Fruit fly (Drosophila melanogaster) whole organism, embryonic: Measurements from ENCODE around the gene Setx.

Experiments used
- Bgb ChIP-seq: fragments of 200-800 bp; sonication (Bioruptor generic); IDR thresholded peaks from 2 replicates; pipeline ENCODE4 v1.3.6; 2022; ENCODE audit warnings: missing biosample characterization, missing genetic modification characterization; ENCODE audit not compliant: partially characterized antibody
- Blimp-1 ChIP-seq: fragments of 200-800 bp; sonication (Bioruptor generic); optimal IDR thresholded peaks from 3 replicates; lab custom pipeline; 2018; ENCODE audit warnings: missing biosample characterization, missing genetic modification characterization, mild to moderate bottlenecking, moderate library complexity, missing genetic modification reagents
- CG10147 ChIP-seq: fragments of 200-800 bp; sonication (Bioruptor generic); optimal IDR thresholded peaks from 2 replicates; lab custom pipeline; 2019; ENCODE audit warnings: missing biosample characterization, mild to moderate bottlenecking, missing genetic modification characterization, moderate library complexity
- CG10321 ChIP-seq: fragments of 200-800 bp; sonication (Bioruptor generic); IDR thresholded peaks from 2 replicates; pipeline ENCODE4 v1.3.6; 2022; ENCODE audit warnings: missing biosample characterization, missing genetic modification characterization
- CG10462 ChIP-seq: fragments of 200-800 bp; sonication (Bioruptor generic); optimal IDR thresholded peaks from 2 replicates; lab custom pipeline; 2016; ENCODE audit warnings: missing biosample characterization, missing genetic modification characterization
- CG12299 ChIP-seq: fragments of 200-800 bp; sonication (Bioruptor generic); optimal IDR thresholded peaks from 2 replicates; lab custom pipeline; 2018; ENCODE audit warnings: missing biosample characterization, mild to moderate bottlenecking, missing genetic modification characterization
- CG15514 ChIP-seq: fragments of 200-800 bp; sonication (Bioruptor generic); optimal IDR thresholded peaks from 3 replicates; lab custom pipeline; 2017; ENCODE audit warnings: missing biosample characterization, missing genetic modification characterization, mild to moderate bottlenecking, moderate library complexity, missing genetic modification reagents
- CG15601 ChIP-seq: fragments of 200-800 bp; sonication (Bioruptor generic); optimal IDR thresholded peaks from 3 replicates; lab custom pipeline; 2019; ENCODE audit warnings: missing biosample characterization, mild to moderate bottlenecking, missing genetic modification characterization, moderate library complexity
- CG17612 ChIP-seq: fragments of 200-800 bp; sonication (Bioruptor generic); IDR thresholded peaks from 2 replicates; pipeline ENCODE4 v1.3.6; 2022; ENCODE audit warnings: missing biosample characterization, missing genetic modification characterization
- CG17802 ChIP-seq: fragments of 200-800 bp; sonication (Bioruptor generic); optimal IDR thresholded peaks from 2 replicates; lab custom pipeline; 2018; ENCODE audit warnings: missing biosample characterization, mild to moderate bottlenecking, missing genetic modification characterization, moderate library complexity
- CG18619 ChIP-seq: fragments of 200-800 bp; sonication (Bioruptor generic); optimal IDR thresholded peaks from 3 replicates; lab custom pipeline; 2017; ENCODE audit warnings: missing biosample characterization, mild to moderate bottlenecking, missing genetic modification characterization
- CG18764 ChIP-seq: fragments of 200-800 bp; sonication (Bioruptor generic); optimal IDR thresholded peaks from 3 replicates; lab custom pipeline; 2016; ENCODE audit warnings: missing biosample characterization, missing genetic modification characterization
- CG3163 ChIP-seq: fragments of 200-800 bp; sonication (Bioruptor generic); optimal IDR thresholded peaks from 3 replicates; lab custom pipeline; 2016; ENCODE audit warnings: missing biosample characterization, missing genetic modification characterization
- CG4617 ChIP-seq: fragments of 200-800 bp; sonication (Bioruptor generic); optimal IDR thresholded peaks from 3 replicates; lab custom pipeline; 2016; ENCODE audit warnings: missing biosample characterization, missing genetic modification characterization, borderline replicate concordance
- CG5180 ChIP-seq: fragments of 200-800 bp; sonication (Bioruptor generic); optimal IDR thresholded peaks from 3 replicates; lab custom pipeline; 2017; ENCODE audit warnings: missing biosample characterization, missing genetic modification characterization, mild to moderate bottlenecking, moderate library complexity, missing genetic modification reagents
- CG6654 ChIP-seq: fragments of 200-800 bp; sonication (Bioruptor generic); optimal IDR thresholded peaks from 2 replicates; lab custom pipeline; 2017; ENCODE audit warnings: missing biosample characterization, mild to moderate bottlenecking, missing genetic modification characterization
- CG6813 ChIP-seq: fragments of 200-800 bp; sonication (Bioruptor generic); optimal IDR thresholded peaks from 2 replicates; lab custom pipeline; 2017; ENCODE audit warnings: missing biosample characterization, missing genetic modification characterization, mild to moderate bottlenecking, moderate library complexity, missing genetic modification reagents
- CG8359 ChIP-seq: fragments of 200-800 bp; sonication (Bioruptor generic); optimal IDR thresholded peaks from 2 replicates; lab custom pipeline; 2017; ENCODE audit warnings: missing biosample characterization, mild to moderate bottlenecking, missing genetic modification characterization, borderline replicate concordance
- Deaf1 ChIP-seq: fragments of 200-800 bp; optimal IDR thresholded peaks from 3 replicates; lab custom pipeline; 2019; ENCODE audit warnings: missing biosample characterization, mild to moderate bottlenecking, missing genetic modification characterization, moderate library complexity
- H15 ChIP-seq: fragments of 200-800 bp; sonication (Bioruptor generic); IDR thresholded peaks from 3 replicates; pipeline ENCODE4 v1.3.6; 2022; ENCODE audit warnings: missing biosample characterization, missing genetic modification characterization
- HLH3B ChIP-seq: fragments of 200-800 bp; sonication (Bioruptor generic); IDR thresholded peaks from 2 replicates; pipeline ENCODE4 v1.3.6; 2022; ENCODE audit warnings: missing biosample characterization, missing genetic modification characterization
- HLH54F ChIP-seq: fragments of 200-800 bp; sonication (Bioruptor generic); optimal IDR thresholded peaks from 3 replicates; lab custom pipeline; 2016; ENCODE audit warnings: missing biosample characterization, missing genetic modification characterization
- Hmx ChIP-seq: fragments of 200-800 bp; sonication (Bioruptor generic); optimal IDR thresholded peaks from 2 replicates; lab custom pipeline; 2016; ENCODE audit warnings: missing biosample characterization, missing genetic modification characterization
- MESR4 ChIP-seq: fragments of 200-800 bp; sonication (Bioruptor generic); optimal IDR thresholded peaks from 2 replicates; lab custom pipeline; 2018; ENCODE audit warnings: missing biosample characterization, mild to moderate bottlenecking, missing genetic modification characterization, moderate library complexity
- Max ChIP-seq: fragments of 200-800 bp; sonication (Bioruptor generic); optimal IDR thresholded peaks from 2 replicates; lab custom pipeline; 2016; ENCODE audit warnings: missing biosample characterization, mild to moderate bottlenecking, missing genetic modification characterization
- Oli ChIP-seq: fragments of 200-800 bp; sonication (Bioruptor generic); optimal IDR thresholded peaks from 2 replicates; lab custom pipeline; 2018; ENCODE audit warnings: missing biosample characterization, mild to moderate bottlenecking, missing genetic modification characterization, moderate library complexity
- Spps ChIP-seq: fragments of 200-800 bp; sonication (Bioruptor generic); optimal IDR thresholded peaks from 2 replicates; lab custom pipeline; 2018; ENCODE audit warnings: missing biosample characterization, mild to moderate bottlenecking, missing genetic modification characterization
- ab ChIP-seq: fragments of 200-800 bp; sonication (Bioruptor generic); optimal IDR thresholded peaks from 2 replicates; lab custom pipeline; 2016; ENCODE audit warnings: missing biosample characterization, missing genetic modification characterization
- amos ChIP-seq: fragments of 200-800 bp; sonication (Bioruptor generic); IDR thresholded peaks from 2 replicates; pipeline ENCODE4 v1.3.6; 2022; ENCODE audit warnings: missing biosample characterization, missing genetic modification characterization; ENCODE audit not compliant: partially characterized antibody
- az2 ChIP-seq: fragments of 200-800 bp; sonication (Bioruptor generic); optimal IDR thresholded peaks from 3 replicates; lab custom pipeline; 2016; ENCODE audit warnings: missing biosample characterization, missing genetic modification characterization
- bab2 ChIP-seq: fragments of 200-800 bp; sonication (Bioruptor generic); optimal IDR thresholded peaks from 2 replicates; lab custom pipeline; 2016; ENCODE audit warnings: missing biosample characterization, missing genetic modification characterization
- bsh ChIP-seq, 2 experiments: fragments of 200-800 bp; sonication (Bioruptor generic); optimal IDR thresholded peaks; 2 replicates each; lab custom pipeline; 2017 to 2018; ENCODE audit warnings: mild to moderate bottlenecking in 2 of 2, missing biosample characterization in 2 of 2, missing genetic modification characterization in 2 of 2, moderate library complexity in 1 of 2
- cato ChIP-seq: fragments of 200-800 bp; sonication (Bioruptor generic); optimal IDR thresholded peaks from 2 replicates; lab custom pipeline; 2016; ENCODE audit warnings: missing biosample characterization, missing genetic modification characterization, borderline replicate concordance
- chn ChIP-seq: fragments of 200-800 bp; sonication (Bioruptor generic); optimal IDR thresholded peaks from 2 replicates; lab custom pipeline; 2016; ENCODE audit warnings: missing biosample characterization, missing genetic modification characterization
- croc ChIP-seq: fragments of 200-800 bp; sonication (Bioruptor generic); conservative IDR thresholded peaks from 3 replicates; pipeline ENCODE4 v1.3.6; 2022; ENCODE audit warnings: missing biosample characterization, missing genetic modification characterization
- da ChIP-seq: fragments of 200-800 bp; sonication (Bioruptor generic); optimal IDR thresholded peaks from 2 replicates; lab custom pipeline; 2016; ENCODE audit warnings: missing biosample characterization, missing genetic modification characterization
- dan ChIP-seq: fragments of 200-800 bp; sonication (Bioruptor generic); IDR thresholded peaks from 2 replicates; pipeline ENCODE4 v1.3.6; 2022; ENCODE audit warnings: missing biosample characterization, missing genetic modification characterization
- dysf ChIP-seq: fragments of 200-800 bp; sonication (Bioruptor generic); IDR thresholded peaks from 3 replicates; pipeline ENCODE4 v1.3.6; 2022; ENCODE audit warnings: missing biosample characterization, missing genetic modification characterization
- emc ChIP-seq: fragments of 200-800 bp; sonication (Bioruptor generic); optimal IDR thresholded peaks from 2 replicates; lab custom pipeline; 2016; ENCODE audit warnings: missing biosample characterization, missing genetic modification characterization
- her ChIP-seq: fragments of 200-800 bp; sonication (Bioruptor generic); optimal IDR thresholded peaks from 2 replicates; lab custom pipeline; 2016; ENCODE audit warnings: missing biosample characterization, missing genetic modification characterization
- kay ChIP-seq: fragments of 200-800 bp; sonication (Bioruptor generic); optimal IDR thresholded peaks from 2 replicates; lab custom pipeline; 2016; ENCODE audit warnings: missing biosample characterization, missing genetic modification characterization
- lbe ChIP-seq: fragments of 200-800 bp; sonication (Bioruptor generic); optimal IDR thresholded peaks from 2 replicates; lab custom pipeline; 2016; ENCODE audit warnings: missing biosample characterization, mild to moderate bottlenecking, missing genetic modification characterization
- maf-S ChIP-seq: fragments of 200-800 bp; sonication (Bioruptor generic); optimal IDR thresholded peaks from 2 replicates; lab custom pipeline; 2016; ENCODE audit warnings: missing biosample characterization, missing genetic modification characterization
- mam ChIP-seq: fragments of 200-800 bp; sonication (Bioruptor generic); optimal IDR thresholded peaks from 3 replicates; lab custom pipeline; 2016; ENCODE audit warnings: missing biosample characterization, missing genetic modification characterization
- schlank ChIP-seq: fragments of 200-800 bp; sonication (Bioruptor generic); optimal IDR thresholded peaks from 2 replicates; lab custom pipeline; 2018; ENCODE audit warnings: missing biosample characterization, mild to moderate bottlenecking, missing genetic modification characterization
- sd ChIP-seq: fragments of 200-800 bp; sonication (Bioruptor generic); optimal IDR thresholded peaks from 3 replicates; lab custom pipeline; 2018; ENCODE audit warnings: missing biosample characterization, mild to moderate bottlenecking, missing genetic modification characterization, moderate library complexity
- seq ChIP-seq: fragments of 200-800 bp; sonication (Bioruptor generic); IDR thresholded peaks from 2 replicates; pipeline ENCODE4 v1.3.6; 2022; ENCODE audit warnings: missing biosample characterization, missing genetic modification characterization
- sug ChIP-seq: fragments of 200-800 bp; optimal IDR thresholded peaks from 2 replicates; lab custom pipeline; 2019; ENCODE audit warnings: missing biosample characterization, mild to moderate bottlenecking, missing genetic modification characterization, moderate library complexity
- ttk ChIP-seq: fragments of 200-800 bp; sonication (Bioruptor generic); IDR thresholded peaks from 2 replicates; pipeline ENCODE4 v2.1.2; 2022; ENCODE audit warnings: missing biosample characterization, missing genetic modification characterization
- z ChIP-seq: fragments of 200-800 bp; sonication (Bioruptor generic); IDR thresholded peaks from 3 replicates; pipeline ENCODE4 v1.3.6; 2022; ENCODE audit warnings: missing biosample characterization, missing genetic modification characterization

Gene Setx

DNA sequence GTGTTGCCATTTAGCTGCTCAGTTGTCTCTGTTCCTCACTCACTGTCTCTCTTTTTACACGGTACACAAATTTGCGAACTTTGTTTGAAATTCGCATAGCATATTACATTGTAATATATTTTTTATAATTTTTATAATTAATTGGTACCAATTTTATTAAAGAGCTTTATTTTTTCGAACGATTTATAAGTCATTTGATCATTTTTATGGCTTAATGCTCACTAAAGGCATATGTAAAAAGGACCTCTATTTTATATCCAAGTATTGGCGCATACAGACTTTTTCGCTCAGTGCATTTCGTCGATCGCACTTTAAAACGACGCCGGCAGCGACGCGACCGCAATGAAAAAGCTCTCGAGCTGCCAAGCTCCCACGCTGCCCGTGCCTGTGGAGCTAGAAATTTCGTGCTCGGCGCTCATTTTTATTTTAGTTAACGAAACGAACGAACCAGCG lies 41.2 kb downstream of the Setx start (continued):
- TF ChIP-seq emc (GFP tag; lab: Kevin White, UChicago) = peak; percentile 72
- TF ChIP-seq Hmx (GFP tag; lab: Kevin White, UChicago) = peak; percentile 12
- peak; percentile 72 for TF ChIP-seq Blimp-1 (GFP tag; lab: Kevin White, UChicago)
- TF ChIP-seq Spps (tag; lab: Kevin White, UChicago) = no peak
- TF ChIP-seq her (GFP tag; lab: Kevin White, UChicago) = peak; percentile 71
- TF ChIP-seq Deaf1 (tag; lab: Kevin White, UChicago) = peak; percentile 81
- peak; percentile 96 for TF ChIP-seq sug
- peak; percentile 97 for TF ChIP-seq seq (GFP tag; lab: Robert Waterston, UW)
- TF ChIP-seq cato = peak; percentile 82
- peak; percentile 86 for TF ChIP-seq CG6813
- peak; percentile 83 for TF ChIP-seq kay (GFP tag; lab: Kevin White, UChicago)
- peak; percentile 54; the same call in 2 of the 3 replicates for TF ChIP-seq croc (GFP tag; lab: Robert Waterston, UW)
- TF ChIP-seq z (GFP tag; lab: Robert Waterston, UW) = 0 out of 3 replicates have a peak, but pooled peaks have one; percentile 45
- peak; percentile 98 for TF ChIP-seq CG10147 (GFP tag; lab: Kevin White, UChicago)
- peak; percentile 93 for TF ChIP-seq az2 (GFP tag; lab: Kevin White, UChicago)
- peak; percentile 80 for TF ChIP-seq CG10462 (GFP tag; lab: Kevin White, UChicago)
- peak; percentile 63 for TF ChIP-seq CG8359 (GFP tag; lab: Kevin White, UChicago)
- peak; percentile 94 for TF ChIP-seq sd
- TF ChIP-seq Max (GFP tag; lab: Kevin White, UChicago) = peak; percentile 94
- TF ChIP-seq CG15514 (GFP tag; lab: Kevin White, UChicago) = peak; percentile 93
- TF ChIP-seq dan (GFP tag; lab: Robert Waterston, UW) = no peak
- TF ChIP-seq bab2 = peak; percentile 88
- no peak for TF ChIP-seq amos
- TF ChIP-seq mam (GFP tag; lab: Kevin White, UChicago) = peak; percentile 89
- TF ChIP-seq CG17612 (GFP tag; lab: Robert Waterston, UW) = peak; percentile 88
- peak; percentile 90 for TF ChIP-seq schlank (tag; lab: Kevin White, UChicago)
- peak; percentile 78 for TF ChIP-seq CG4617
- TF ChIP-seq dysf (GFP tag; lab: Robert Waterston, UW) = peak; percentile 98
- peak; percentile 88 for TF ChIP-seq ttk (GFP tag; lab: Robert Waterston, UW)
- TF ChIP-seq HLH54F (GFP tag; lab: Kevin White, UChicago) = peak; percentile 87
- TF ChIP-seq CG18764 = peak; percentile 76
- peak; percentile 63 for TF ChIP-seq CG15601 (tag; lab: Kevin White, UChicago)
- TF ChIP-seq bsh (GFP tag; optimal IDR thresholded peaks at IDR 0.05; lab: Kevin White, UChicago) = peak; percentile 74 to 78
- TF ChIP-seq lbe (GFP tag; lab: Kevin White, UChicago) = peak; percentile 53
- peak; percentile 94 for TF ChIP-seq CG12299
- TF ChIP-seq HLH3B (GFP tag; lab: Robert Waterston, UW) = peak; percentile 84
- peak; percentile 62 for TF ChIP-seq CG3163 (GFP tag; lab: Kevin White, UChicago)
- peak; percentile 47 for TF ChIP-seq da
- TF ChIP-seq chn (GFP tag; lab: Kevin White, UChicago) = peak; percentile 78
- TF ChIP-seq CG17802 = peak; percentile 55
- peak; percentile 71; the same call in 1 of the 2 replicates for TF ChIP-seq CG10321 (GFP tag; lab: Robert Waterston, UW)
- no peak for TF ChIP-seq Bgb (GFP tag; lab: Robert Waterston, UW)
- TF ChIP-seq ab (GFP tag; lab: Kevin White, UChicago) = peak; percentile 20
- TF ChIP-seq maf-S (GFP tag; lab: Kevin White, UChicago) = peak; percentile 79
- TF ChIP-seq H15 (GFP tag; lab: Robert Waterston, UW) = peak; percentile 85
- peak; percentile 81 for TF ChIP-seq CG5180 (GFP tag; lab: Kevin White, UChicago)
- TF ChIP-seq MESR4 (GFP tag; lab: Kevin White, UChicago) = peak; percentile 20
- peak; percentile 95 for TF ChIP-seq Oli (tag; lab: Kevin White, UChicago)
- peak; percentile 79 for TF ChIP-seq CG6654 (GFP tag; lab: Kevin White, UChicago)
- TF ChIP-seq CG18619 (GFP tag; lab: Kevin White, UChicago) = peak; percentile 97
